3 fruit fly cellular contexts compared by ENCODE assay signal in genomic region chrX:18263382-18263781, dm6.
TF ChIP-seq lines count a peak whose summit lies in the region.

No protein-coding gene starts in this region.

- TF ChIP-seq CTCF in whole organism, embryonic (GFP tag; optimal IDR thresholded peaks at IDR 0.05; lab: Kevin White, UChicago), result no peak

TF ChIP-seq in whole organism, embryonic, 481 proteins besides CTCF, POLR2A, EP300 and RAD21:
- TF ChIP-seq CG8359 (GFP tag; optimal IDR thresholded peaks at IDR 0.05; lab: Kevin White, UChicago; ENCODE audit: borderline replicate concordance) (no peak), corto (GFP tag; optimal IDR thresholded peaks at IDR 0.05; lab: Kevin White, UChicago) (no peak), CG9727 (GFP tag; optimal IDR thresholded peaks at IDR 0.05; lab: Kevin White, UChicago) (peak; percentile 8), Bteb2 (GFP tag; optimal IDR thresholded peaks at IDR 0.05; lab: Kevin White, UChicago) (no peak), crol (GFP tag; IDR thresholded peaks at IDR 0.05; lab: Robert Waterston, UW) (no peak), da (GFP tag; optimal IDR thresholded peaks at IDR 0.05; lab: Kevin White, UChicago) (no peak), ap (GFP tag; IDR thresholded peaks at IDR 0.05; lab: Robert Waterston, UW) (no peak), trem (tag; optimal IDR thresholded peaks at IDR 0.05; lab: Kevin White, UChicago) (no peak), CG18262 (tag; optimal IDR thresholded peaks at IDR 0.05; lab: Kevin White, UChicago) (peak; percentile 2), Dip3 (GFP tag; optimal IDR thresholded peaks at IDR 0.05; lab: Kevin White, UChicago) (no peak), CG13624 (GFP tag; optimal IDR thresholded peaks at IDR 0.05; lab: Kevin White, UChicago) (no peak), tx (GFP tag; optimal IDR thresholded peaks at IDR 0.05; lab: Kevin White, UChicago) (no peak), CG2116 (GFP tag; optimal IDR thresholded peaks at IDR 0.05; lab: Kevin White, UChicago) (no peak), dmrt11E (tag; optimal IDR thresholded peaks at IDR 0.05; lab: Kevin White, UChicago) (peak; percentile 6)

TF ChIP-seq in whole organism, prepupa, 60 proteins besides CTCF, POLR2A, EP300 and RAD21:
- TF ChIP-seq topi (GFP tag; optimal IDR thresholded peaks at IDR 0.05; lab: Kevin White, UChicago) (peak; percentile 29), svp (GFP tag; lab: Kevin White, UChicago) (peak; percentile 70), Smox (GFP tag; optimal IDR thresholded peaks at IDR 0.05; lab: Kevin White, UChicago) (peak; percentile 22), Hr39 (GFP tag; optimal IDR thresholded peaks at IDR 0.05; lab: Kevin White, UChicago) (peak; percentile 16), Met (GFP tag; optimal IDR thresholded peaks at IDR 0.05; lab: Kevin White, UChicago) (peak; percentile 36), CG3919 (GFP tag; optimal IDR thresholded peaks at IDR 0.05; lab: Kevin White, UChicago) (no peak), esn (GFP tag; optimal IDR thresholded peaks at IDR 0.05; lab: Kevin White, UChicago) (peak; percentile 38), ss (GFP tag; optimal IDR thresholded peaks at IDR 0.05; lab: Kevin White, UChicago) (no peak)

TF ChIP-seq in whole organism, wandering third instar larva, 38 proteins besides CTCF, POLR2A, EP300 and RAD21:
- TF ChIP-seq HLH106 (tag; optimal IDR thresholded peaks at IDR 0.05; lab: Kevin White, UChicago) (peak; percentile 8), Vsx2 (GFP tag; optimal IDR thresholded peaks at IDR 0.05; lab: Kevin White, UChicago; ENCODE audit: partially characterized antibody) (no peak), Sp1 (GFP tag; optimal IDR thresholded peaks at IDR 0.05; lab: Kevin White, UChicago) (no peak), CrebA (GFP tag; optimal IDR thresholded peaks at IDR 0.05; lab: Kevin White, UChicago; ENCODE audit: borderline replicate concordance) (no peak), sv (GFP tag; optimal IDR thresholded peaks at IDR 0.05; lab: Kevin White, UChicago) (no peak), Dif (GFP tag; optimal IDR thresholded peaks at IDR 0.05; lab: Kevin White, UChicago; ENCODE audit: partially characterized antibody) (no peak), lola (GFP tag; optimal IDR thresholded peaks at IDR 0.05; lab: Kevin White, UChicago) (no peak), psq (GFP tag; optimal IDR thresholded peaks at IDR 0.05; lab: Kevin White, UChicago) (peak; percentile 23), ey (GFP tag; optimal IDR thresholded peaks at IDR 0.05; lab: Kevin White, UChicago) (peak; percentile 2), Abd-B (GFP tag; optimal IDR thresholded peaks at IDR 0.05; lab: Kevin White, UChicago) (no peak), dmrt93B (GFP tag; optimal IDR thresholded peaks at IDR 0.05; lab: Kevin White, UChicago) (no peak), Hr78 (GFP tag; optimal IDR thresholded peaks at IDR 0.05; lab: Kevin White, UChicago) (no peak), pan (optimal IDR thresholded peaks at IDR 0.05; lab: Kevin White, UChicago) (no peak), Dfd (GFP tag; optimal IDR thresholded peaks at IDR 0.05; lab: Kevin White, UChicago) (no peak), woc (GFP tag; optimal IDR thresholded peaks at IDR 0.05; lab: Kevin White, UChicago) (peak; percentile 55), dl (GFP tag; optimal IDR thresholded peaks at IDR 0.05; lab: Kevin White, UChicago; ENCODE audit: insufficient read depth in 1 of 2, partially characterized antibody in 2 of 2) (no peak), h (GFP tag; optimal IDR thresholded peaks at IDR 0.05; lab: Kevin White, UChicago) (peak; percentile 18), Rel (GFP tag; optimal IDR thresholded peaks at IDR 0.05; lab: Kevin White, UChicago) (no peak), Rel (tag; optimal IDR thresholded peaks at IDR 0.05; lab: Kevin White, UChicago) (no peak), GATAd (GFP tag; optimal IDR thresholded peaks at IDR 0.05; lab: Kevin White, UChicago) (no peak), N (GFP tag; optimal IDR thresholded peaks at IDR 0.05; lab: Kevin White, UChicago) (no peak), Mio (GFP tag; optimal IDR thresholded peaks at IDR 0.05; lab: Kevin White, UChicago) (no peak), Hr83 (GFP tag; optimal IDR thresholded peaks at IDR 0.05; lab: Kevin White, UChicago; ENCODE audit: poor library complexity, severe bottlenecking) (no peak), Hnf4 (GFP tag; optimal IDR thresholded peaks at IDR 0.05; lab: Kevin White, UChicago) (no peak), Myc (optimal IDR thresholded peaks at IDR 0.05; lab: Kevin White, UChicago) (no peak), usp (GFP tag; optimal IDR thresholded peaks at IDR 0.05; lab: Kevin White, UChicago) (no peak), foxo (GFP tag; optimal IDR thresholded peaks at IDR 0.05; lab: Kevin White, UChicago) (peak in 1 of 2 experiments; percentile 44), OdsH (GFP tag; optimal IDR thresholded peaks at IDR 0.05; lab: Kevin White, UChicago) (peak; percentile 6), CG32264 (GFP tag; optimal IDR thresholded peaks at IDR 0.05; lab: Kevin White, UChicago) (no peak), dsf (GFP tag; optimal IDR thresholded peaks at IDR 0.05; lab: Kevin White, UChicago; ENCODE audit: borderline replicate concordance) (no peak), brk (GFP tag; optimal IDR thresholded peaks at IDR 0.05; lab: Kevin White, UChicago) (no peak), sage (GFP tag; optimal IDR thresholded peaks at IDR 0.05; lab: Kevin White, UChicago) (no peak), tai (GFP tag; optimal IDR thresholded peaks at IDR 0.05; lab: Kevin White, UChicago) (no peak), br (GFP tag; optimal IDR thresholded peaks at IDR 0.05; lab: Kevin White, UChicago) (no peak), Jra (GFP tag; optimal IDR thresholded peaks at IDR 0.05; lab: Kevin White, UChicago) (no peak), CG9705 (GFP tag; optimal IDR thresholded peaks at IDR 0.05; lab: Kevin White, UChicago) (no peak), rgr (GFP tag; optimal IDR thresholded peaks at IDR 0.05; lab: Kevin White, UChicago) (no peak), jim (GFP tag; optimal IDR thresholded peaks at IDR 0.05; lab: Kevin White, UChicago) (no peak), fru (GFP tag; optimal IDR thresholded peaks at IDR 0.05; lab: Kevin White, UChicago) (peak; percentile 33)

Comparison
In these comparisons a context has a peak if more than half of its experiments do, and no peak if none do; other contexts are left out.
1. Of the 7 proteins assayed by ChIP-seq in both whole organism, embryonic and whole organism, prepupa: peak only in whole organism, embryonic: none; only in whole organism, prepupa: Hr39; in both: none; in neither: 6.